Worm (Caenorhabditis elegans): Measurements from ENCODE around the gene F10G2.7.
"Not testable (repeated sequence)": the region's sequence is repeated elsewhere in the genome, so short reads cannot be mapped to it uniquely, and the experiment has no call there.

F10G2.7 gene

DNA sequence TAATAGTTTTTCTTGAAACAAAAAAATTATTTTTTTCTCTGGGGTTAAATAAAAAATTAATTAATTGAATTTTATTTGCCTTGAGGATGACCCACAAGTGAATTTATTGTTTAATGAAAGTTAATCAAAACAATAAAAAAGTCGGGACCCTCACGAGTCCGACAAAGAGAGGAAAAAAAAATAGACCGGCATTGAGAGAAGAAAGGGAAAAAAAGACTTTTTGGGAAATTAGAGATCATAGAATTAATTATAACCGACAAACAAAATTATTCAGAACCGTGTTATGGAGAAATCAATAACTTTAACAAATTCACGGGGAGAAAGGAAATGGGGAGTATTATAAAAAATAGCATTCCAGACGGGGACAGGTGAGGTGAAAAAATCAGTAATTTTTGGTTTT lies at the start of gene F10G2.7:
Gene F10G2.7 (minus strand): TSS at position 101 of the 400 bp plus-strand sequence.
- not testable (repeated sequence) for TF ChIP-seq W03F9.2, him-1, dao-5 (tag; optimal IDR thresholded peaks at IDR 0.05)

DNA sequence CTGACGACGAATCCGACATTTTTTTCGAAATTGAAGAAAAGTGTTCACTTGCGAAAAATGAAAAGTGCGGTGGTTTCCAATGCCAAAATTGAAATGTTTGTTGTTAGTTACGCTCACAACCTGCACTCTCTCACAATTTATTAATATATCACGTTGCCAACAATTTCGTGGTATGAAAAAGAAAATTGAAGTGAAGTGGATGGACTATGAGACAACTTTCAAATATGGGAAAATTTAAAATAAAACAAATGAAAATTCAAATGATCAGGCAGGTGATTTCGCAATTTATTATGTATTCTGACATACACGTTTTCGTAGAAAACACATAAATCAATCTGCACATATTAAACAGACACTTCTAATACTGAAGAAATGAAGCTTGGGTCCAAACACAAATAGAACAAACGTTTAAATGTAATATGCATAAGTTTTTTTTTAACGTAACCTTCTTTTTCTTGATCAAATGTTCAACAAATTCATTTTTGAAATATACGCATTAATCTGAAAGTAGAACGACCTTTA lies 49.0 kb upstream of the F10G2.7 start, which contains the start of gene srp-6:
Gene srp-6 (minus strand): TSS at position 51 of the 522 bp plus-strand sequence.
- TF ChIP-seq W03F9.2 (tag; optimal IDR thresholded peaks at IDR 0.05) (no peak), him-1 (tag; optimal IDR thresholded peaks at IDR 0.05) (no peak), dao-5 (tag; optimal IDR thresholded peaks at IDR 0.05) (no peak)

- TF ChIP-seq him-1 (tag; optimal IDR thresholded peaks at IDR 0.05) (no peak), dao-5 (tag; optimal IDR thresholded peaks at IDR 0.05) (no peak), W03F9.2 (tag; optimal IDR thresholded peaks at IDR 0.05) (no peak)
Observed at ce11 chrV:7381008-7381407, 43.9 kb upstream of the F10G2.7 start, which contains the start of gene C03G6.17. Gene C03G6.17, minus strand, starts transcription at chrV:7381108.

- no peak for TF ChIP-seq him-1 (tag; optimal IDR thresholded peaks at IDR 0.05)
- no peak for TF ChIP-seq W03F9.2 (tag; optimal IDR thresholded peaks at IDR 0.05)
- TF ChIP-seq dao-5 (tag; optimal IDR thresholded peaks at IDR 0.05), result no peak
Observed at ce11 chrV:7379384-7379783, 42.3 kb upstream of the F10G2.7 start, which contains the start of gene srsx-24. Gene srsx-24, minus strand, starts transcription at chrV:7379484.

- TF ChIP-seq him-1 (tag; optimal IDR thresholded peaks at IDR 0.05), result no peak
- TF ChIP-seq dao-5 (tag; optimal IDR thresholded peaks at IDR 0.05), result no peak
- no peak for TF ChIP-seq W03F9.2 (tag; optimal IDR thresholded peaks at IDR 0.05)
Observed at ce11 chrV:7374090-7374489, 37.0 kb upstream of the F10G2.7 start, which contains the start of gene srx-56. Gene srx-56, plus strand, starts transcription at chrV:7374390.

DNA sequence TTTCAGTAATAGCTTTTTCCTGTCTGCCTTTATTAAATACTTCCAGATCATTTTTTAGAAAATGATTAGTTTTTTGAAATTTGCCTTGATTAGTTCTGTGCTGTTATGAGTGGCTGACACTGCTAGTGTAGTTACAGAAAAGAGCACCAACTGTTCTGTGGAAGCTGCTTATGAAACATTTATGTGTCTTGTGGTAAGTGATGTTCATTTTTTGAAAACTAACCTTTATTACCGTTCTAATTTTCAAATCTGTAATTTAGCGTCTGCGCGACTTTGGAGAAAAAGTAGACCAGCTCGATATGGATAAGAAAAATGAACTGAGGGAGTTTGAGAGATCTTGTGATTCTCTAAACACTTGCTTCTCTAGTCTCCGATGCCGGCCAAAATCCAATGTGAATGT lies 32.5 kb upstream of the F10G2.7 start, which contains the start of gene srj-14:
Gene srj-14 (plus strand): TSS at position 131 of the 400 bp plus-strand sequence.
- no peak for TF ChIP-seq dao-5 (tag; optimal IDR thresholded peaks at IDR 0.05)
- TF ChIP-seq him-1 (tag; optimal IDR thresholded peaks at IDR 0.05), result no peak
- no peak for TF ChIP-seq W03F9.2 (tag; optimal IDR thresholded peaks at IDR 0.05)

DNA sequence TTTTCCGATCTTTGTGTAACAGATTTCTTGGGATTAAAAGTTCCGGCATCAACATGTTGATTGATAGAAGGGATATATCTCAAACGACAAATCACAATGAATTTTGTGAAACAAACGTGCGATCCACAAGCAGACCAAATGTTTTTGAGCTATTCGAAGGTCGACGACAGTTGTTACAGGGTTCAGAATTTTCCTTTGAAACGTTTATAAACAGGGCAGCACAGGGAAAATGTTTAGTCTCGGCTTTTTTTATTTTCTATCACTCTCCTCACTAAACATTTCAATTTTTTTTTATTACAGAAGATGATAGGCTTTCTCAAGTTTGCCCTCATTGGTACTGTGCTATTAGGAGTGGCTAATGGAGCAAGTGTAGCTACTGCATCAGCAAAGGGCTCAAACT lies 27.8 kb upstream of the F10G2.7 start, which contains the start of gene exc-13:
Gene exc-13 (plus strand): TSS at position 301 of the 400 bp plus-strand sequence.
- TF ChIP-seq W03F9.2 (tag; optimal IDR thresholded peaks at IDR 0.05) (no peak), him-1 (tag; optimal IDR thresholded peaks at IDR 0.05) (no peak), dao-5 (tag; optimal IDR thresholded peaks at IDR 0.05) (no peak)

DNA sequence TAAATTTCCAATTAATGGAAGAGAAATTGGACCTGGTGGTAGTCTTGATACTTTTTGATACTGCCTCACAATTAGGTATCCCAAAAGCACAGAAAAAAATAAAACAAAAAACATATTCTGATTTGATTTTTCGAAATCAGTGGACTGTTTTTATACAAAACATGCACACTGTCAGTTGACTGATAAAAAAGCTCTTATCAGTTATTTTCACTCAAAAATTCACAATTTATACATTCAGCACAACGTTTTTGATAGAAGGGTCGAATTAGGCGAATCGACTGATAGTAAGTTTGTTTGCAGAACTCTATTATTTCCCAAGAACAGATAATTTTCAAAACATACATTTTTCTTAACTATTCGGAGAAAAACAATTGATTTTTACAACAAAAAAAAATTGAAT lies 26.9 kb upstream of the F10G2.7 start, which contains the start of gene cyp-35A2:
Gene cyp-35A2 (minus strand): TSS at position 124 of the 400 bp plus-strand sequence.
- TF ChIP-seq him-1 (tag; optimal IDR thresholded peaks at IDR 0.05) (no peak), dao-5 (tag; optimal IDR thresholded peaks at IDR 0.05) (no peak), W03F9.2 (tag; optimal IDR thresholded peaks at IDR 0.05) (no peak)

ce11 chrV:7361673-7362072 lies 24.6 kb upstream of the F10G2.7 start, which contains the start of gene cyp-35A1:
Gene cyp-35A1, minus strand, starts transcription at chrV:7361773.
- TF ChIP-seq him-1 (tag; optimal IDR thresholded peaks at IDR 0.05), result no peak
- TF ChIP-seq dao-5 (tag; optimal IDR thresholded peaks at IDR 0.05), result no peak
- TF ChIP-seq W03F9.2 (tag; optimal IDR thresholded peaks at IDR 0.05), result no peak

ce11 chrV:7357132-7357531 lies 20.0 kb upstream of the F10G2.7 start, which contains the start of gene C03G6.6:
Gene C03G6.6, plus strand, starts transcription at chrV:7357432.
- TF ChIP-seq W03F9.2 (tag; optimal IDR thresholded peaks at IDR 0.05), result no peak
- TF ChIP-seq him-1 (tag; optimal IDR thresholded peaks at IDR 0.05), result no peak
- TF ChIP-seq dao-5 (tag; optimal IDR thresholded peaks at IDR 0.05), result no peak

DNA sequence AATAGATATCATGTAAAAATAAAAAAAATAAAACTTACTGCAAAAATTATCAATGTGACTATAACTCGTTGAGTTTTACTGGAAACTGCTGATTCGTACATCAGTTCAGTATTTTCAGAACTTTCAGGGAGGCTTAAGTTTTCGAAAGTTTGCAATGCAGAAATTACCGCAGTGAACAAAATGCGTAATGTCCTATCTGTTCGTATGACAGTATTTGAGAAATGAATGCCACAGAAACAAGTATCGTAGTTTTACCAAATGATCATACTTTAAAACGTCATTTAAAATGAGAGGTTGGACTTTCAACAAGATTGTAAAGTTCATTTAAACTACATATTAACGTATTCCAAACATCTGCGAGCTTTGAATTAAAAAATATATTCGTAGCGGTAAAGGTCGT lies 19.6 kb upstream of the F10G2.7 start, which contains the start of gene C03G6.21:
Gene C03G6.21 (minus strand): TSS at position 101 of the 400 bp plus-strand sequence.
- TF ChIP-seq W03F9.2 (tag; optimal IDR thresholded peaks at IDR 0.05) (no peak), dao-5 (tag; optimal IDR thresholded peaks at IDR 0.05) (no peak), him-1 (tag; optimal IDR thresholded peaks at IDR 0.05) (no peak)

ce11 chrV:7355464-7355863 lies 18.3 kb upstream of the F10G2.7 start, which contains the start of gene tag-293:
Gene tag-293, minus strand, starts transcription at chrV:7355564.
- TF ChIP-seq him-1 (tag; optimal IDR thresholded peaks at IDR 0.05) (no peak), W03F9.2 (tag; optimal IDR thresholded peaks at IDR 0.05) (no peak), dao-5 (tag; optimal IDR thresholded peaks at IDR 0.05) (no peak)

ce11 chrV:7353602-7354001 lies 16.5 kb upstream of the F10G2.7 start:
- TF ChIP-seq him-1 (tag; optimal IDR thresholded peaks at IDR 0.05) (no peak), W03F9.2 (tag; optimal IDR thresholded peaks at IDR 0.05) (no peak), dao-5 (tag; optimal IDR thresholded peaks at IDR 0.05) (no peak)

Measured in whole organism, L4/young adult.